Worm (Caenorhabditis elegans): ENCODE data around the gene ape-1.

Gene ape-1

DNA sequence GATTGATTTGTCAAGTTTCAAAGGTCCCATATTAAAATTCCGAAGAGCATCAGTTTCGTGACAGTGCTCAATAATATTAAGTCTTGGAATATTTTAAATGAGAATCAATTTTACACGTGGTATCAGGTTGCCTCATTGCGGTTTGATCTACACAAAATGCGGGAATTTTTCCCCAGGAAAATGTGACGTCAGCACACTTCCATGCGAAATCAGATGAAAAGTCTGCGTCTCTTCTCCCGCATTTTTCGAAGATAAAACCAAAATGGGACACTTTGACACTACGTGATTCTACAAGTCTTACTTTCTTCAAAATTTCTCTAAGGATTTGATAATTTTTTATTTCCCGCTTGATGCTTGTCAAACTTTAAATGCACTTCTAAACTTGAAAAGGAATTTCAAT is 47.1 kb downstream of the ape-1 start:
- TF ChIP-seq cnd-1 (tag; optimal IDR thresholded peaks at IDR 0.05): no peak
- no peak for TF ChIP-seq hlh-1 (tag; optimal IDR thresholded peaks at IDR 0.05)
- no peak for TF ChIP-seq lin-32 (GFP tag; optimal IDR thresholded peaks at IDR 0.05)
- TF ChIP-seq ces-1 (GFP tag; optimal IDR thresholded peaks at IDR 0.05): no peak
- TF ChIP-seq drap-1 (GFP tag; optimal IDR thresholded peaks at IDR 0.05): no peak
- no peak for TF ChIP-seq pha-4 (tag; optimal IDR thresholded peaks at IDR 0.05)
- TF ChIP-seq elt-1 (tag; optimal IDR thresholded peaks at IDR 0.05; ENCODE audit: borderline replicate concordance, insufficient read depth): no peak
- no peak for TF ChIP-seq bed-3 (GFP tag; optimal IDR thresholded peaks at IDR 0.05)
- no peak for TF ChIP-seq ztf-11 (tag; optimal IDR thresholded peaks at IDR 0.05)
- TF ChIP-seq mep-1 (tag; optimal IDR thresholded peaks at IDR 0.05): no peak
- no peak for TF ChIP-seq ceh-43 (GFP tag; optimal IDR thresholded peaks at IDR 0.05)
- no peak for TF ChIP-seq nhr-12 (tag; optimal IDR thresholded peaks at IDR 0.05)
- TF ChIP-seq ceh-83 (GFP tag; optimal IDR thresholded peaks at IDR 0.05): no peak
- TF ChIP-seq nhr-237 (tag; optimal IDR thresholded peaks at IDR 0.05): no peak
- TF ChIP-seq lsy-2 (tag; optimal IDR thresholded peaks at IDR 0.05): no peak
- TF ChIP-seq unc-62 (GFP tag; optimal IDR thresholded peaks at IDR 0.05): no peak

DNA sequence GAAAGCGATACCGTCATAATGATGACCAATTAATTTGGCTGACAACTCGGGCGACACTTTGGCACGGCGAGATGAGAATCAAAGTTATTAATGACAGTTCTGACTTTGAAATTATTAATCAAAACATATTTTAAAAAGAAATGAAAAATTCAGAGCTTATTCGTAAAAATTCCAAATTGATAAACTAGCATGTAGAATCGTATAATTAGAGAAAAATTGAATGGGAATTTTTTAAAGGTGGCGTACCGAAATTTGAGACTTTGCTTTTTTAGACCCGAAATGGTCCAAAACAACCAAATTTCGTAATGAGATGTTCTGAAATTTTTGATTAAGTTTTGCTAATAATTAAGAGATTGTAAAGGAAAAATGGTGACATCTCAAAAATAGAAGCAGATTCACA is 50.2 kb downstream of the ape-1 start, which contains the start of gene daf-11:
TSS of gene daf-11 (minus strand) at position 101 of the 400 bp plus-strand sequence.
- TF ChIP-seq sptf-1 (tag; optimal IDR thresholded peaks at IDR 0.05) (no peak), hlh-1 (tag; optimal IDR thresholded peaks at IDR 0.05) (no peak), mls-2 (tag; optimal IDR thresholded peaks at IDR 0.05) (no peak), zip-8 (tag; optimal IDR thresholded peaks at IDR 0.05) (no peak), nhr-2 (tag; optimal IDR thresholded peaks at IDR 0.05) (no peak), ceh-83 (GFP tag; optimal IDR thresholded peaks at IDR 0.05) (no peak), tbx-8 (GFP tag; optimal IDR thresholded peaks at IDR 0.05) (no peak), bed-3 (GFP tag; optimal IDR thresholded peaks at IDR 0.05) (no peak), blmp-1 (tag; optimal IDR thresholded peaks at IDR 0.05) (no peak)

DNA sequence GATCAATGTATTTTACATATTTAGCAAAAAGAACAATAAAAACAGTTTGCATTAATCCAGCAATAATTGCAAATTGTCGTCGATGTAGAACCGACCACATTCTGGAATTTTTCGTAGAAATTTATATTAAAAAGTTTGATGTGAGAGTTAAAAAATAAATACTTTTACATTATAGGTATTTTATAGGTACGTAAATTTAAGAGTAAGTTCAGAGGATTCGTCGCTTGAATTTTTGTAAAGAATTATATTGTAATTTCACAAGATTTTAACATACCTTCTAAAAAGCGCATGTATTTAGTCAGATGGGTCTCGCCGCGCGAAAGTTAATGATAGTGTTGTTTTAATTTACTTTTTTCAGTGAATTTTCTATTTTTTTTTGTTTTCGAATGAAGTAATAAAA is 54.3 kb downstream of the ape-1 start, which contains the start of gene rhr-2:
TSS of gene rhr-2 (minus strand) at position 101 of the 400 bp plus-strand sequence.
- no peak for TF ChIP-seq nhr-2 (tag; optimal IDR thresholded peaks at IDR 0.05)
- no peak for TF ChIP-seq snpc-4 (tag; optimal IDR thresholded peaks at IDR 0.05)
- no peak for TF ChIP-seq nhr-28 (tag; optimal IDR thresholded peaks at IDR 0.05)
- TF ChIP-seq M03D4.4 (tag; optimal IDR thresholded peaks at IDR 0.05): no peak
- TF ChIP-seq ceh-39 (tag; optimal IDR thresholded peaks at IDR 0.05): no peak
- no peak for TF ChIP-seq ces-1 (GFP tag; optimal IDR thresholded peaks at IDR 0.05)
- no peak for TF ChIP-seq unc-120 (tag; optimal IDR thresholded peaks at IDR 0.05; ENCODE audit: poor library complexity, severe bottlenecking)
- TF ChIP-seq drap-1 (GFP tag; optimal IDR thresholded peaks at IDR 0.05): no peak
- no peak for TF ChIP-seq hlh-1 (tag; optimal IDR thresholded peaks at IDR 0.05)
- TF ChIP-seq nhr-237 (tag; optimal IDR thresholded peaks at IDR 0.05): no peak
- TF ChIP-seq flh-1 (GFP tag; optimal IDR thresholded peaks at IDR 0.05): no peak
- TF ChIP-seq mep-1 (tag; optimal IDR thresholded peaks at IDR 0.05): no peak

DNA sequence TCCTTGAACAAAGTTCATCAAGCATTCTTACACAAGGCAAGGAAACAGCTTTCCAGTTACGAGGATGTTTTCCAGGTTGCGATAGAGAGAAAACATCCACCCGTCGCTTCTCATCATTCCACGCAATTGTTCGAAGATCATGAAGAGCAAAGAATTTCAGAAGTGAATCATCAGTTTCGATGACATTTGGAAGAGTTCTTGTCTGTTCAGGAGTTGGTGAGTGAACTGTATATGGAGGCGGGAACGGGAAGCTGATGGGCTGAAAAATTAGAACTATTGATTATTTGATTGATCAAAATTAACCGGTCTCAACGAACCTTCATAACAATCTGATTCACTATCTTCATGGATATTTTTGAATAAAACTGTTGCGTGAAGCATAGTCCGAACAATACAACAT is 56.3 kb downstream of the ape-1 start:
- no peak for TF ChIP-seq snpc-4 (tag; optimal IDR thresholded peaks at IDR 0.05)

DNA sequence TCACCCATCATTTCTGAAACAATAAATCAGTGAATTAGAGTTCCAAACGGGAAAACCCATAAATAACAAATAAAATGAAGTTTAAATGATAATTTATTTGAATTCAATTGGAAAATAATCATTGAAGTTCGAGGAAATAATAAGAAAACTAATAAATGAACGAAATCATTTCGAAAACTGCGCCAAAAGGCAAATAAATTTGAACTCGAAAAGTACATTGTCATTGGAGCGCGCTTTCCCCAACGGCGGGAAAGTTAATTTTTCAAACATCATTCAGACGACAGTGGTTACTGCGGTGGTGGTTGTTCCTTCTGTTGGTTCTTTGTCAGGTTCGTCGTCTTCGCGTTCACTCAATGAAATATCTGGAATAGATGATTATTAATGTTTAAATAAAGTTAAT is 57.7 kb downstream of the ape-1 start, which contains the start of gene npp-22:
TSS of gene npp-22 (minus strand) at position 13 of the 400 bp plus-strand sequence.
- TF ChIP-seq mep-1 (tag; optimal IDR thresholded peaks at IDR 0.05) (peak; percentile 58), nhr-237 (tag; optimal IDR thresholded peaks at IDR 0.05) (no peak)
